Fruit fly (Drosophila melanogaster) whole organism, wandering third instar larva: ENCODE data around the gene CG42588.

ENCODE experiments used
- GATAd ChIP-seq: sonication (Bioruptor generic); optimal IDR thresholded peaks from 2 replicates; lab custom pipeline; 2016; ENCODE audit warnings: missing biosample characterization, missing genetic modification characterization
- N ChIP-seq: fragments of >200 bp; optimal IDR thresholded peaks from 2 replicates; lab custom pipeline; 2018; ENCODE audit warnings: missing biosample characterization, missing external identifiers, missing genetic modification characterization
- OdsH ChIP-seq: fragments of 200-800 bp; sonication (Bioruptor generic); optimal IDR thresholded peaks from 2 replicates; lab custom pipeline; 2016; ENCODE audit warnings: missing biosample characterization, mild to moderate bottlenecking, missing genetic modification characterization
- brk ChIP-seq: fragments of 200-800 bp; sonication (Bioruptor generic); optimal IDR thresholded peaks from 2 replicates; lab custom pipeline; 2016; ENCODE audit warnings: missing biosample characterization, mild to moderate bottlenecking, missing genetic modification characterization
- pan ChIP-seq: fragments of >200 bp; optimal IDR thresholded peaks from 2 replicates; lab custom pipeline; 2017
- psq ChIP-seq: fragments of 200-800 bp; sonication (Bioruptor generic); optimal IDR thresholded peaks from 3 replicates; lab custom pipeline; 2017; ENCODE audit warnings: missing biosample characterization, mild to moderate bottlenecking, missing genetic modification characterization, moderate library complexity
- sage ChIP-seq: fragments of 200-800 bp; sonication (Bioruptor generic); optimal IDR thresholded peaks from 2 replicates; lab custom pipeline; 2016; ENCODE audit warnings: missing biosample characterization, mild to moderate bottlenecking, missing genetic modification characterization

dm6 chr3L:12805660-12806289 lies 8.3 kb upstream of the CG42588 start, which contains the start of gene Sap130:
- no peak for TF ChIP-seq GATAd (GFP tag; lab: Kevin White, UChicago)
- TF ChIP-seq N (GFP tag; lab: Kevin White, UChicago): no peak
- no peak for TF ChIP-seq OdsH
- no peak for TF ChIP-seq sage (GFP tag; lab: Kevin White, UChicago)
- no peak for TF ChIP-seq brk (GFP tag; lab: Kevin White, UChicago)
- TF ChIP-seq psq (GFP tag; lab: Kevin White, UChicago): no peak
- TF ChIP-seq pan (lab: Kevin White, UChicago): no peak
